Fruit fly (Drosophila melanogaster): Measurements from ENCODE around the gene ND-39.
A peak's percentile ranks its signal among the peaks of the same experiment; 100 is the strongest.

ND-39 gene

DNA sequence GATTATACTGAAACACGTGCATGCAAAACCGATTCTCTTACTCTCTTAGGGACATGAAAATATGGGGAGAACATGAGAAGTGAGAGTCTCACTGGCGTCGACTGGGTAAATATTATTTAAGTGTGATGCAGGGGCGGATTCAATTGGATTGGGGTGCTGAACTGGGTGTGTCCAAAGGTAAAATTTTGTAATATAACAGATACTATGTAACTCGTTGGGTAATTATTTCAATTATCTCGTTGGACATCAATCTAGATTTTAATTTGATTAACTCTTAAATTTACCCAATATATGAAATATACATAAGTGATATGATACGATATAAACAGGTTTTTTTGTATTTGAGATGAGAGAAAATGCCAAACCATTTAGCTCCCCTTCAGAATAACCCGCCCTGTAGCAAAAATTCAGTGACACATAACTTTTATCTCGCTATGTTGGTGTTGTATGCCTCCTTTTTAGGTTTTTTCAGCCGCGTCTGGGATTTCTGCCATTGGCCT lies 16.3 kb downstream of the ND-39 start:
- TF ChIP-seq fd85E (GFP tag; optimal IDR thresholded peaks at IDR 0.05): peak; percentile 75
- peak; percentile 91 for TF ChIP-seq lz (GFP tag; optimal IDR thresholded peaks at IDR 0.05)
- peak; percentile 53 for TF ChIP-seq Eip93F (GFP tag; optimal IDR thresholded peaks at IDR 0.05)
- TF ChIP-seq Sox102F (GFP tag; optimal IDR thresholded peaks at IDR 0.05): peak; percentile 93
- peak; percentile 92 for TF ChIP-seq Eip75B (GFP tag; optimal IDR thresholded peaks at IDR 0.05)
- no peak; the same call in none of the 3 replicates for TF ChIP-seq CG6163 (GFP tag; IDR thresholded peaks at IDR 0.05)
- peak; percentile 88 for TF ChIP-seq CG8319 (GFP tag; optimal IDR thresholded peaks at IDR 0.05)
- TF ChIP-seq Gug (GFP tag; IDR thresholded peaks at IDR 0.05): peak; percentile 90
- TF ChIP-seq Hr39 (GFP tag; optimal IDR thresholded peaks at IDR 0.05): peak; percentile 92
- peak; percentile 91 for TF ChIP-seq CG10669 (GFP tag; optimal IDR thresholded peaks at IDR 0.05)
- peak; percentile 80 for TF ChIP-seq CG6854 (GFP tag; optimal IDR thresholded peaks at IDR 0.05)
- TF ChIP-seq CG31627 (GFP tag; optimal IDR thresholded peaks at IDR 0.05): peak; percentile 94
- peak; percentile 91 for TF ChIP-seq net (GFP tag; optimal IDR thresholded peaks at IDR 0.05)
- peak; percentile 84 for TF ChIP-seq CG15336 (GFP tag; IDR thresholded peaks at IDR 0.05)
- TF ChIP-seq CG34406 (GFP tag; optimal IDR thresholded peaks at IDR 0.05): peak; percentile 91
- peak; percentile 70 for TF ChIP-seq dac (GFP tag; optimal IDR thresholded peaks at IDR 0.05)
- peak; percentile 59 for TF ChIP-seq dsx (GFP tag; optimal IDR thresholded peaks at IDR 0.05; ENCODE audit: poor library complexity, severe bottlenecking)
- peak; percentile 90 for TF ChIP-seq Smox (GFP tag; optimal IDR thresholded peaks at IDR 0.05)
- no peak; the same call in none of the 3 replicates for TF ChIP-seq CG8119 (GFP tag; IDR thresholded peaks at IDR 0.05)
- peak; percentile 91 for TF ChIP-seq Hr4 (GFP tag; optimal IDR thresholded peaks at IDR 0.05)
- TF ChIP-seq CG7368 (GFP tag; optimal IDR thresholded peaks at IDR 0.05): peak; percentile 88
- peak; percentile 85 for TF ChIP-seq Lpt (GFP tag; optimal IDR thresholded peaks at IDR 0.05)
- peak; percentile 85 for TF ChIP-seq CG9139 (GFP tag; optimal IDR thresholded peaks at IDR 0.05)
- peak; percentile 91 for TF ChIP-seq Ets21C (GFP tag; optimal IDR thresholded peaks at IDR 0.05)
- peak; percentile 98 for TF ChIP-seq CG11902 (GFP tag; optimal IDR thresholded peaks at IDR 0.05)
- peak; percentile 97 for TF ChIP-seq svp (GFP tag)
- TF ChIP-seq fkh (GFP tag; optimal IDR thresholded peaks at IDR 0.05): peak; percentile 99
- peak; percentile 87 for TF ChIP-seq spab (GFP tag; optimal IDR thresholded peaks at IDR 0.05)
- TF ChIP-seq cyc (GFP tag; optimal IDR thresholded peaks at IDR 0.05): peak; percentile 92
- TF ChIP-seq Sox15 (GFP tag; optimal IDR thresholded peaks at IDR 0.05): peak; percentile 85
- peak; percentile 92 for TF ChIP-seq OdsH (GFP tag; optimal IDR thresholded peaks at IDR 0.05)
- TF ChIP-seq achi (GFP tag; optimal IDR thresholded peaks at IDR 0.05): peak; percentile 91
- peak; percentile 84 for TF ChIP-seq CG1621 (tag; optimal IDR thresholded peaks at IDR 0.05)
- TF ChIP-seq CG16779 (tag; optimal IDR thresholded peaks at IDR 0.05): peak; percentile 81
- peak; percentile 82 for TF ChIP-seq CG4318 (GFP tag; optimal IDR thresholded peaks at IDR 0.05)
- peak; percentile 94 for TF ChIP-seq esn (GFP tag; optimal IDR thresholded peaks at IDR 0.05)
- TF ChIP-seq CG8632 (GFP tag; optimal IDR thresholded peaks at IDR 0.05): peak; percentile 90
- TF ChIP-seq Sox14 (GFP tag; optimal IDR thresholded peaks at IDR 0.05): peak; percentile 92
- TF ChIP-seq CG11762 (GFP tag; optimal IDR thresholded peaks at IDR 0.05; ENCODE audit: insufficient read depth): peak; percentile 83
- TF ChIP-seq topi (GFP tag; optimal IDR thresholded peaks at IDR 0.05): peak; percentile 94
- peak; percentile 89 for TF ChIP-seq CG32006 (GFP tag; optimal IDR thresholded peaks at IDR 0.05)
- TF ChIP-seq CG3032 (tag; optimal IDR thresholded peaks at IDR 0.05): peak; percentile 89
- TF ChIP-seq vri (GFP tag; optimal IDR thresholded peaks at IDR 0.05): peak; percentile 92
- peak; percentile 89 for TF ChIP-seq acj6 (GFP tag; optimal IDR thresholded peaks at IDR 0.05)
- peak; percentile 93 for TF ChIP-seq CG10631 (GFP tag; optimal IDR thresholded peaks at IDR 0.05)
- peak; percentile 82 for TF ChIP-seq Ets96B (tag; optimal IDR thresholded peaks at IDR 0.05)
- peak in 1 of 2 experiments; percentile 87 for TF ChIP-seq salr (GFP tag; optimal IDR thresholded peaks at IDR 0.05)
- peak; percentile 98 for TF ChIP-seq Eip78C (GFP tag)
- TF ChIP-seq CG6276 (GFP tag; optimal IDR thresholded peaks at IDR 0.05): peak; percentile 83
- peak; percentile 90 for TF ChIP-seq CG6792 (GFP tag; optimal IDR thresholded peaks at IDR 0.05)
- TF ChIP-seq fd59A (GFP tag; optimal IDR thresholded peaks at IDR 0.05): peak; percentile 84
- no peak for TF ChIP-seq Hr38 (GFP tag; optimal IDR thresholded peaks at IDR 0.05)
